Fruit fly (Drosophila melanogaster) whole organism, adult: ENCODE measurements around the gene rk.

Source experiments
- CG11617 ChIP-seq: fragments of 200-800 bp; sonication (Bioruptor generic); optimal IDR thresholded peaks from 2 replicates; lab custom pipeline; 2017; ENCODE audit warnings: mild to moderate bottlenecking, missing biosample characterization, missing genetic modification reagents, missing genetic modification characterization
- CG14711 ChIP-seq: fragments of 200-800 bp; sonication (Bioruptor generic); optimal IDR thresholded peaks from 2 replicates; lab custom pipeline; 2018; ENCODE audit warnings: missing biosample characterization, mild to moderate bottlenecking, missing genetic modification characterization, moderate library complexity
- CG7045 ChIP-seq: fragments of 200-800 bp; sonication (Bioruptor generic); optimal IDR thresholded peaks from 2 replicates; lab custom pipeline; 2017; ENCODE audit warnings: missing biosample characterization, mild to moderate bottlenecking, missing genetic modification characterization
- Clk ChIP-seq: fragments of 200-800 bp; sonication (Bioruptor generic); optimal IDR thresholded peaks from 2 replicates; lab custom pipeline; 2017; ENCODE audit warnings: missing biosample characterization, missing genetic modification characterization
- Crg-1 ChIP-seq: fragments of 200-800 bp; sonication (Bioruptor generic); optimal IDR thresholded peaks from 2 replicates; lab custom pipeline; 2016; ENCODE audit warnings: missing biosample characterization, missing genetic modification characterization
- Hr96 ChIP-seq: fragments of 200-800 bp; sonication (Bioruptor generic); optimal IDR thresholded peaks from 2 replicates; lab custom pipeline; 2016; ENCODE audit warnings: missing biosample characterization, missing genetic modification characterization
- bab1 ChIP-seq: fragments of 200-800 bp; sonication (Bioruptor generic); optimal IDR thresholded peaks from 3 replicates; lab custom pipeline; 2019; ENCODE audit warnings: missing biosample characterization, mild to moderate bottlenecking, missing genetic modification characterization, moderate library complexity
- cnc ChIP-seq, 2 experiments: fragments of >200 bp; optimal IDR thresholded peaks; 2 replicates each; lab custom pipeline; 2017
- kay ChIP-seq: fragments of 200-800 bp; sonication (Bioruptor generic); peaks from one replicate; lab custom pipeline; 2016; ENCODE audit warnings: missing biosample characterization, missing genetic modification characterization, borderline replicate concordance
- ovo ChIP-seq: fragments of 200-800 bp; sonication (Bioruptor generic); optimal IDR thresholded peaks from 2 replicates; lab custom pipeline; 2016; ENCODE audit warnings: missing biosample characterization, missing genetic modification characterization
- pad ChIP-seq: fragments of 200-800 bp; sonication (Bioruptor generic); optimal IDR thresholded peaks from 3 replicates; lab custom pipeline; 2017; ENCODE audit warnings: missing biosample characterization, missing genetic modification characterization, mild to moderate bottlenecking, moderate library complexity, missing genetic modification reagents
- tj ChIP-seq: fragments of 200-800 bp; sonication (Bioruptor generic); optimal IDR thresholded peaks from 3 replicates; lab custom pipeline; 2017; ENCODE audit warnings: missing biosample characterization, mild to moderate bottlenecking, missing genetic modification characterization, moderate library complexity

DNA sequence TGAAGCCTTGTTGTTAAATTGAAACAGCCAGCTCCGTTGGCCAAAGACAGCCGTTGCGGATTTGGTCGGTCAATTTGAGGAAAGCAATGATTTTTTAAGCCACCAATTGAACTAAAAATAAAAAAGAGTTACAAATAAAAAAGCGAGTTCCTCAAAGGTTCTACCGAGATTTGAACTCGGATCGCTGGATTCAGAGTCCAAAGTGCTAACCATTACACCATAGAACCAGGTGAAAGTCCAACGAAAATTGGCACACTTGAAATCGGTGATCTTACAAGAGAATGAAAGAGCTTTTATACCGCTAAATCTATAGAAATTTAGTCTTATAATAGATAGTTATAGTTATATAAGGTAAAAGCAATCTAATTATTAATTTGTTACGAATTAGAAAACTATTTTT, 9.4 kb upstream of the rk start:
- no peak for TF ChIP-seq CG7045 (GFP tag; lab: Kevin White, UChicago)
- TF ChIP-seq kay (GFP tag; lab: Kevin White, UChicago) = peak; percentile 84
- TF ChIP-seq bab1 (GFP tag; lab: Kevin White, UChicago) = no peak
- TF ChIP-seq ovo = no peak
- TF ChIP-seq pad = no peak
- no peak for TF ChIP-seq Clk (GFP tag; lab: Kevin White, UChicago)
- TF ChIP-seq Hr96 = no peak
- no peak for TF ChIP-seq tj (GFP tag; lab: Kevin White, UChicago)
- no peak for TF ChIP-seq CG11617 (GFP tag; lab: Kevin White, UChicago)
- TF ChIP-seq CG14711 (tag; lab: Kevin White, UChicago) = no peak
- no peak for TF ChIP-seq cnc (optimal IDR thresholded peaks at IDR 0.05; lab: Kevin White, UChicago)
- no peak for TF ChIP-seq Crg-1
